Worm (Caenorhabditis elegans): ENCODE measurements around the gene twk-10.
A peak's percentile ranks its signal among the peaks of the same experiment; 100 is the strongest.
"Not testable (repeated sequence)": the region's sequence is repeated elsewhere in the genome, so short reads cannot be mapped to it uniquely, and the experiment has no call there.

twk-10 gene

DNA sequence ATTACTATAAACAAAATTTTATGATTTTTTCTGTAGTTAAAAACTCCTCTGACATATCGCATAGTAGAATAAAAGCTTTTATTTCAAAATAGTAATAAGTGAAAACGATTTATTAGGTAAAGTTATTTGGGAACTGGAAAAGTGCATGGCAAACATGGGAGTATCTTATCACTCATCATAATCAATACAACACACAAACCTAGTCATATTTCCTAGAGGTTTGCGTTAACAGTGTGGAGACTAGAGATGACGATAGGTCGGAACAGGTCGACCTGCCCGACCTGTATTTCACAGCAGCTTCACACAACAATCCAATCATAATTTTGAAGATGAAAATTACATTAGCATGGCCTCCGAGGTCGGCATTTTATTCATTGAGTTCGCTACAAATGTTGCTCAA lies 27.9 kb downstream of the twk-10 start, which contains the start of gene EGAP9.3:
Gene EGAP9.3 (minus strand): TSS at position 131 of the 400 bp plus-strand sequence.
- no peak for TF ChIP-seq ets-5 (GFP tag; IDR thresholded peaks at IDR 0.05)
- TF ChIP-seq fos-1 (tag; optimal IDR thresholded peaks at IDR 0.05), result no peak
- no peak for TF ChIP-seq nhr-19 (GFP tag; conservative IDR thresholded peaks at IDR 0.05)
- TF ChIP-seq nhr-11 (tag; optimal IDR thresholded peaks at IDR 0.05), result no peak
- no peak for TF ChIP-seq skn-1 (tag; optimal IDR thresholded peaks at IDR 0.05)
- TF ChIP-seq swsn-7 (tag; optimal IDR thresholded peaks at IDR 0.05), result no peak
- no peak for TF ChIP-seq nhr-85 (tag)
- no peak for TF ChIP-seq nhr-90 (tag; optimal IDR thresholded peaks at IDR 0.05; ENCODE audit: poor library complexity)
- TF ChIP-seq sptf-1 (tag; optimal IDR thresholded peaks at IDR 0.05), result no peak
- TF ChIP-seq nhr-12 (tag; optimal IDR thresholded peaks at IDR 0.05), result no peak
- no peak for TF ChIP-seq nhr-76 (tag; optimal IDR thresholded peaks at IDR 0.05)
- no peak for TF ChIP-seq zip-4 (GFP tag; optimal IDR thresholded peaks at IDR 0.05)
- no peak for TF ChIP-seq lin-13 (GFP tag; optimal IDR thresholded peaks at IDR 0.05)
- no peak for TF ChIP-seq C34B4.2 (tag; optimal IDR thresholded peaks at IDR 0.05)
- no peak for TF ChIP-seq pax-3 (tag; optimal IDR thresholded peaks at IDR 0.05)
- TF ChIP-seq ceh-90 (tag; optimal IDR thresholded peaks at IDR 0.05), result no peak
- no peak for TF ChIP-seq ces-1 (GFP tag; optimal IDR thresholded peaks at IDR 0.05)
- TF ChIP-seq alr-1 (tag; optimal IDR thresholded peaks at IDR 0.05; ENCODE audit: borderline replicate concordance), result no peak

DNA sequence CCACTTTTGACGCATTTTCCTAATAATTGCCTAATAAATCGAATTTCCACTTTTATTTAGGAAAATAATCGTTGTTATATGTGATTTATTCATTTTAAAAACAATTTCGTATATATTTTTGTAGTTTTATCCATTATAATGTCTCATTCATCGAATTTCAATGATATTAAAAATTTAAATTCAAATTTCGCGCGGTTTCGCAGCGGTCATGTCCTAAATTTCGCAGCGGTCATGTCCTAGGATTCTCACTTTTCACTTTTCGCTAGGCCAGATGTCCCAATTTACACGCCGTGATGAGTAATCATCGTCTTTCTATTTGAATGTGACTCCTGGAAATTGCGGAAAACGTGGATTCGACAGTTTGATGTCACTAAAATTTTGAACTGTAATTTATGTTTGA lies 29.6 kb downstream of the twk-10 start, which contains the start of gene ZK1055.4:
Gene ZK1055.4 (plus strand): TSS at position 301 of the 400 bp plus-strand sequence.
- peak; percentile 44 for TF ChIP-seq blmp-1 (tag; optimal IDR thresholded peaks at IDR 0.05)
- TF ChIP-seq efl-1 (optimal IDR thresholded peaks at IDR 0.05), result not testable (repeated sequence)
- TF ChIP-seq efl-1 (GFP tag; optimal IDR thresholded peaks at IDR 0.05 in 1 of 2), result peak in 1 of 2 experiments; percentile 17
- TF ChIP-seq dpl-1 (GFP tag; optimal IDR thresholded peaks at IDR 0.05), result peak in 1 of 3 experiments; percentile 4

DNA sequence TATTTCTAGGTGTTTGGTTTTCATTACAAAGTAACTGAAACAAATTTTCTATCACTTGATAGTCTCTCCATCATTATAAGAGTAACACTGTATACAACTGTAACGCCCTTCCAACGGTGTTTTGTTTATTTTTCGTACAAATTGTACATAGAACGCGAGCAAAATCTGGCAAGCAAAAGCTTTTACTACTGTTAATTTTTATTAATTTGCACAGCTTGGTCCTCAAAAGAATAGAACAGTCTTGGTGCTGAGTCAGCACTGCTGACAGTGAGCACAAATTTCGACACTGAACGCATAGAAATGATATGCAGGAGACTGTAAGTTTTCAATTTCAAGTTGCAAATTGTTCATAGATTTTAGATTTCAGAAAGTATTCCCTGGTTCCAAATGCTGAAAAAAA lies 38.1 kb downstream of the twk-10 start, which contains the start of gene ZK1055.2:
Gene ZK1055.2 (plus strand): TSS at position 301 of the 400 bp plus-strand sequence.
- TF ChIP-seq lsy-2 (tag; optimal IDR thresholded peaks at IDR 0.05) (no peak), alr-1 (tag; optimal IDR thresholded peaks at IDR 0.05; ENCODE audit: borderline replicate concordance) (no peak), ama-1 (optimal IDR thresholded peaks at IDR 0.05) (no peak), sox-4 (tag; optimal IDR thresholded peaks at IDR 0.05) (no peak)

DNA sequence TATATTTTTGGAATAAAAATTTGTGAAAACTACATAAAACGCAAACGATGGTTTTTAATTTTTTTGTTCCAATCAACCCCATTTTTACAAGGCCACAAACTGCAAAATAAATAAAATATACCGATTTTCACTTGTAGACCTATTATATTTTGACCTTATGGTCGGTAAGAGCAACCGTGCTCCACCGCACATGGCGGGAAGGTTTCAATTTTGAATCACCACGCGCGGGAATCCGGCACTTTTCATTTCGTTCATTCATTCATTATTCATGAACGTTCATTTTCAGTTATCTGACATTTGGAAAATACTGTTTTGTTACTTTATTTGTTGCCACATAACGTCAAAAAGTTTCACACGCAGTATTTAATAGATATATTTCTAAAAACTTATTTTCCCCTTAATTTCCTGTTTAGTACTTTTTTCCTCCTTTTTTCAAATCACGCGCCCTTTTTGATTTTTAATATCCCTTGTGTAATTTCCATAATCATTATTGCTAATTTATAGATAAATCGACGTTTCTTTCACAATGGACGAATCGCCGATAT lies 41.6 kb downstream of the twk-10 start, which contains the start of gene hcp-1:
Gene hcp-1 (plus strand): TSS at position 495 of the 545 bp plus-strand sequence.
- TF ChIP-seq C16A3.4 (tag; optimal IDR thresholded peaks at IDR 0.05) (peak; percentile 61), efl-1 (optimal IDR thresholded peaks at IDR 0.05) (peak; percentile 91 to 95), efl-1 (GFP tag; optimal IDR thresholded peaks at IDR 0.05 in 1 of 2) (peak; percentile 89 to 99), unc-98 (GFP tag; IDR thresholded peaks at IDR 0.05) (no peak), hpl-2 (GFP tag; optimal IDR thresholded peaks at IDR 0.05) (no peak), F16B12.6 (tag; optimal IDR thresholded peaks at IDR 0.05) (peak; percentile 29), lsy-2 (tag; optimal IDR thresholded peaks at IDR 0.05) (peak in 1 of 2 experiments; percentile 72), hlh-17 (GFP tag; optimal IDR thresholded peaks at IDR 0.05; ENCODE audit: borderline replicate concordance) (no peak), ces-1 (GFP tag; optimal IDR thresholded peaks at IDR 0.05) (no peak), nhr-76 (tag; optimal IDR thresholded peaks at IDR 0.05) (no peak), Y116A8C.19 (tag; optimal IDR thresholded peaks at IDR 0.05; ENCODE audit: borderline replicate concordance) (no peak), xbp-1 (tag; optimal IDR thresholded peaks at IDR 0.05) (peak; percentile 41), nhr-20 (tag; optimal IDR thresholded peaks at IDR 0.05) (peak; percentile 20), mab-9 (GFP tag; IDR thresholded peaks at IDR 0.05) (no peak), ceh-8 (GFP tag; optimal IDR thresholded peaks at IDR 0.05) (no peak), dpl-1 (GFP tag; optimal IDR thresholded peaks at IDR 0.05) (peak; percentile 87 to 91 (median 88)), elt-2 (tag; optimal IDR thresholded peaks at IDR 0.05) (no peak), isw-1 (GFP tag; IDR thresholded peaks at IDR 0.05) (peak; percentile 3; the same call in 1 of the 2 replicates), nhr-77 (tag; optimal IDR thresholded peaks at IDR 0.05) (no peak), mef-2 (tag; optimal IDR thresholded peaks at IDR 0.05) (no peak), efl-3 (GFP tag; optimal IDR thresholded peaks at IDR 0.05) (no peak), swsn-7 (tag; optimal IDR thresholded peaks at IDR 0.05) (peak; percentile 9), blmp-1 (tag; optimal IDR thresholded peaks at IDR 0.05) (peak; percentile 83), fkh-8 (tag; optimal IDR thresholded peaks at IDR 0.05) (no peak), tbx-2 (tag; optimal IDR thresholded peaks at IDR 0.05) (no peak), rnt-1 (tag; optimal IDR thresholded peaks at IDR 0.05) (peak; percentile 37), ets-5 (GFP tag; IDR thresholded peaks at IDR 0.05) (no peak), nhr-237 (tag; optimal IDR thresholded peaks at IDR 0.05) (no peak), snpc-4 (tag; optimal IDR thresholded peaks at IDR 0.05) (no peak), ceh-90 (tag; optimal IDR thresholded peaks at IDR 0.05) (no peak), unc-130 (tag; optimal IDR thresholded peaks at IDR 0.05) (peak; percentile 36)

All from whole organism, L1 larva.